Fruit fly (Drosophila melanogaster) whole organism, prepupa: ENCODE results near the gene scrib.

Experiments
- CG10631 ChIP-seq: fragments of 200-800 bp; sonication (Bioruptor generic); optimal IDR thresholded peaks from 2 replicates; lab custom pipeline; 2016; ENCODE audit warnings: missing biosample characterization, missing genetic modification characterization
- CG11294 ChIP-seq: fragments of 200-800 bp; sonication (Bioruptor generic); IDR thresholded peaks from 2 replicates; pipeline ENCODE4 v1.3.6; 2022; ENCODE audit warnings: missing biosample characterization, missing genetic modification characterization
- CG11762 ChIP-seq: fragments of 200-800 bp; sonication (Bioruptor generic); optimal IDR thresholded peaks from 3 replicates; lab custom pipeline; 2016; ENCODE audit warnings: missing biosample characterization, missing genetic modification characterization; ENCODE audit not compliant: insufficient read depth
- CG11902 ChIP-seq: fragments of 200-800 bp; sonication (Bioruptor generic); optimal IDR thresholded peaks from 3 replicates; lab custom pipeline; 2016; ENCODE audit warnings: missing biosample characterization, missing genetic modification characterization
- CG15336 ChIP-seq: fragments of 200-800 bp; sonication (Bioruptor generic); IDR thresholded peaks from 2 replicates; pipeline ENCODE4 v1.3.6; 2022; ENCODE audit warnings: missing biosample characterization, missing genetic modification characterization
- CG1621 ChIP-seq: fragments of 200-800 bp; sonication (Bioruptor generic); optimal IDR thresholded peaks from 3 replicates; lab custom pipeline; 2018; ENCODE audit warnings: missing biosample characterization, mild to moderate bottlenecking, missing genetic modification characterization
- CG16779 ChIP-seq: fragments of 200-800 bp; sonication (Bioruptor generic); optimal IDR thresholded peaks from 3 replicates; lab custom pipeline; 2017; ENCODE audit warnings: missing biosample characterization, mild to moderate bottlenecking, missing genetic modification characterization
- CG3032 ChIP-seq: fragments of 200-800 bp; optimal IDR thresholded peaks from 2 replicates; lab custom pipeline; 2019; ENCODE audit warnings: missing biosample characterization, mild to moderate bottlenecking, missing genetic modification characterization, moderate library complexity
- CG31627 ChIP-seq: fragments of 200-800 bp; sonication (Bioruptor generic); optimal IDR thresholded peaks from 3 replicates; lab custom pipeline; 2016; ENCODE audit warnings: missing biosample characterization, missing genetic modification characterization
- CG32006 ChIP-seq: fragments of 200-800 bp; sonication (Bioruptor generic); optimal IDR thresholded peaks from 3 replicates; lab custom pipeline; 2017; ENCODE audit warnings: missing biosample characterization, mild to moderate bottlenecking, missing genetic modification characterization
- CG34406 ChIP-seq: fragments of 200-800 bp; sonication (Bioruptor generic); optimal IDR thresholded peaks from 3 replicates; lab custom pipeline; 2016; ENCODE audit warnings: missing biosample characterization, missing genetic modification characterization
- CG3919 ChIP-seq: fragments of 200-800 bp; sonication (Bioruptor generic); optimal IDR thresholded peaks from 3 replicates; lab custom pipeline; 2016; ENCODE audit warnings: missing biosample characterization, missing genetic modification characterization
- CG4318 ChIP-seq: fragments of 200-800 bp; sonication (Bioruptor generic); optimal IDR thresholded peaks from 3 replicates; lab custom pipeline; 2017; ENCODE audit warnings: missing biosample characterization, mild to moderate bottlenecking, missing genetic modification characterization
- CG6163 ChIP-seq: fragments of 200-800 bp; sonication (Bioruptor generic); IDR thresholded peaks from 3 replicates; pipeline ENCODE4 v1.3.6; 2022; ENCODE audit warnings: missing biosample characterization, missing genetic modification characterization
- CG6276 ChIP-seq: fragments of 200-800 bp; sonication (Bioruptor generic); optimal IDR thresholded peaks from 2 replicates; lab custom pipeline; 2017; ENCODE audit warnings: missing biosample characterization, mild to moderate bottlenecking, missing genetic modification characterization
- CG6792 ChIP-seq: fragments of 200-800 bp; sonication (Bioruptor generic); optimal IDR thresholded peaks from 3 replicates; lab custom pipeline; 2016; ENCODE audit warnings: missing biosample characterization, missing genetic modification characterization
- CG6808 ChIP-seq: fragments of 200-800 bp; sonication (Bioruptor generic); optimal IDR thresholded peaks from 3 replicates; lab custom pipeline; 2017; ENCODE audit warnings: missing biosample characterization, missing genetic modification characterization, mild to moderate bottlenecking, moderate library complexity, missing genetic modification reagents
- CG6854 ChIP-seq: fragments of 200-800 bp; sonication (Bioruptor generic); optimal IDR thresholded peaks from 2 replicates; lab custom pipeline; 2017; ENCODE audit warnings: missing biosample characterization, mild to moderate bottlenecking, missing genetic modification characterization
- CG7368 ChIP-seq: fragments of 200-800 bp; sonication (Bioruptor generic); optimal IDR thresholded peaks from 3 replicates; lab custom pipeline; 2016; ENCODE audit warnings: missing biosample characterization, missing genetic modification characterization
- CG8119 ChIP-seq: fragments of 200-800 bp; sonication (Bioruptor generic); IDR thresholded peaks from 3 replicates; pipeline ENCODE4 v1.3.6; 2022; ENCODE audit warnings: missing biosample characterization, missing genetic modification characterization
- CG8632 ChIP-seq: fragments of 200-800 bp; sonication (Bioruptor generic); optimal IDR thresholded peaks from 3 replicates; lab custom pipeline; 2016; ENCODE audit warnings: missing biosample characterization, missing genetic modification characterization
- Eip78C ChIP-seq: fragments of 200-800 bp; sonication (Bioruptor generic); peaks from one replicate; lab custom pipeline; 2016; ENCODE audit warnings: missing biosample characterization, missing genetic modification characterization
- Eip93F ChIP-seq: fragments of 200-800 bp; sonication (Bioruptor generic); optimal IDR thresholded peaks from 2 replicates; lab custom pipeline; 2016; ENCODE audit warnings: missing biosample characterization, mild to moderate bottlenecking, missing genetic modification characterization
- Ets21C ChIP-seq: fragments of 200-800 bp; sonication (Bioruptor generic); optimal IDR thresholded peaks from 3 replicates; lab custom pipeline; 2016; ENCODE audit warnings: missing biosample characterization, missing genetic modification characterization
- Ets96B ChIP-seq: fragments of 200-800 bp; optimal IDR thresholded peaks from 2 replicates; lab custom pipeline; 2019; ENCODE audit warnings: missing biosample characterization, mild to moderate bottlenecking, missing genetic modification characterization, moderate library complexity
- Gug ChIP-seq: fragments of 200-800 bp; sonication (Bioruptor generic); IDR thresholded peaks from 2 replicates; pipeline ENCODE4 v1.3.6; 2022; ENCODE audit warnings: missing biosample characterization, missing genetic modification characterization
- Hr38 ChIP-seq: sonication (Bioruptor generic); optimal IDR thresholded peaks from 2 replicates; lab custom pipeline; 2016; ENCODE audit warnings: missing biosample characterization, missing genetic modification characterization
- Hr39 ChIP-seq: fragments of 200-800 bp; sonication (Bioruptor generic); optimal IDR thresholded peaks from 2 replicates; lab custom pipeline; 2016; ENCODE audit warnings: missing biosample characterization, missing genetic modification characterization
- Hr4 ChIP-seq: fragments of 200-800 bp; sonication (Bioruptor generic); optimal IDR thresholded peaks from 3 replicates; lab custom pipeline; 2016; ENCODE audit warnings: missing biosample characterization, missing genetic modification characterization
- Lpt ChIP-seq: fragments of 200-800 bp; sonication (Bioruptor generic); optimal IDR thresholded peaks from 3 replicates; lab custom pipeline; 2016; ENCODE audit warnings: missing biosample characterization, missing genetic modification characterization
- Met ChIP-seq: fragments of 200-800 bp; sonication (Bioruptor generic); optimal IDR thresholded peaks from 3 replicates; lab custom pipeline; 2016; ENCODE audit warnings: missing biosample characterization, missing genetic modification characterization
- Smox ChIP-seq: fragments of 200-800 bp; sonication (Bioruptor generic); optimal IDR thresholded peaks from 3 replicates; lab custom pipeline; 2016; ENCODE audit warnings: missing biosample characterization, missing genetic modification characterization
- Sox102F ChIP-seq: fragments of 200-800 bp; sonication (Bioruptor generic); optimal IDR thresholded peaks from 2 replicates; lab custom pipeline; 2016; ENCODE audit warnings: missing biosample characterization, mild to moderate bottlenecking, missing genetic modification characterization
- achi ChIP-seq: fragments of 200-800 bp; sonication (Bioruptor generic); optimal IDR thresholded peaks from 3 replicates; lab custom pipeline; 2016; ENCODE audit warnings: missing biosample characterization, missing genetic modification characterization
- acj6 ChIP-seq: fragments of 200-800 bp; sonication (Bioruptor generic); optimal IDR thresholded peaks from 3 replicates; lab custom pipeline; 2016; ENCODE audit warnings: missing biosample characterization, missing genetic modification characterization
- cyc ChIP-seq: fragments of 200-800 bp; sonication (Bioruptor generic); optimal IDR thresholded peaks from 3 replicates; lab custom pipeline; 2016; ENCODE audit warnings: missing biosample characterization, missing genetic modification characterization
- dac ChIP-seq: fragments of 200-800 bp; sonication (Bioruptor generic); optimal IDR thresholded peaks from 2 replicates; lab custom pipeline; 2017; ENCODE audit warnings: missing biosample characterization, mild to moderate bottlenecking, missing genetic modification characterization
- dsx ChIP-seq: fragments of 200-800 bp; optimal IDR thresholded peaks from 3 replicates; lab custom pipeline; 2019; ENCODE audit warnings: missing biosample characterization, mild to moderate bottlenecking, missing genetic modification characterization, moderate library complexity; ENCODE audit not compliant: poor library complexity, severe bottlenecking
- eg ChIP-seq: fragments of 200-800 bp; sonication (Bioruptor generic); IDR thresholded peaks from 3 replicates; pipeline ENCODE4 v1.3.6; 2022; ENCODE audit warnings: missing biosample characterization, missing genetic modification characterization
- fd85E ChIP-seq: fragments of 200-800 bp; sonication (Bioruptor generic); optimal IDR thresholded peaks from 3 replicates; lab custom pipeline; 2016; ENCODE audit warnings: missing biosample characterization, missing genetic modification characterization
- fkh ChIP-seq: fragments of 200-800 bp; sonication (Bioruptor generic); optimal IDR thresholded peaks from 3 replicates; lab custom pipeline; 2017; ENCODE audit warnings: missing biosample characterization, mild to moderate bottlenecking, missing genetic modification characterization, moderate library complexity
- net ChIP-seq: fragments of 200-800 bp; sonication (Bioruptor generic); optimal IDR thresholded peaks from 3 replicates; lab custom pipeline; 2016; ENCODE audit warnings: missing biosample characterization, missing genetic modification characterization
- pdm3 ChIP-seq: fragments of 200-800 bp; sonication (Bioruptor generic); optimal IDR thresholded peaks from 3 replicates; lab custom pipeline; 2016; ENCODE audit warnings: missing biosample characterization, missing genetic modification characterization
- salr ChIP-seq, 2 experiments: fragments of 200-800 bp; sonication (Bioruptor generic); optimal IDR thresholded peaks; 3 replicates each; lab custom pipeline; 2016 to 2018; ENCODE audit warnings: missing biosample characterization in 2 of 2, missing genetic modification characterization in 2 of 2, mild to moderate bottlenecking in 1 of 2
- spab ChIP-seq: fragments of 200-800 bp; sonication (Bioruptor generic); optimal IDR thresholded peaks from 2 replicates; lab custom pipeline; 2017; ENCODE audit warnings: missing biosample characterization, mild to moderate bottlenecking, missing genetic modification characterization, missing genetic modification reagents
- ss ChIP-seq, 2 experiments: fragments of 200-800 bp; sonication (Bioruptor generic); optimal IDR thresholded peaks; 2 replicates in 1 of 2; 3 replicates in 1 of 2; lab custom pipeline; 2017 to 2018; ENCODE audit warnings: mild to moderate bottlenecking in 2 of 2, missing biosample characterization in 2 of 2, missing genetic modification characterization in 2 of 2, moderate library complexity in 1 of 2
- topi ChIP-seq: fragments of 200-800 bp; sonication (Bioruptor generic); optimal IDR thresholded peaks from 3 replicates; lab custom pipeline; 2016; ENCODE audit warnings: missing biosample characterization, missing genetic modification characterization
- vri ChIP-seq: fragments of 200-800 bp; sonication (Bioruptor generic); optimal IDR thresholded peaks from 3 replicates; lab custom pipeline; 2016; ENCODE audit warnings: missing biosample characterization, mild to moderate bottlenecking, missing genetic modification characterization

The scrib gene

dm6 chr3R:26507838-26508237, 28.3 kb upstream of the scrib start (continued):
- TF ChIP-seq Hr38 (GFP tag; lab: Kevin White, UChicago) = no peak
- TF ChIP-seq Smox = peak; percentile 67
- peak; percentile 55 for TF ChIP-seq achi
- TF ChIP-seq CG8632 (GFP tag; lab: Kevin White, UChicago) = peak; percentile 56
- TF ChIP-seq CG3919 = peak; percentile 68
- TF ChIP-seq Hr39 = peak; percentile 67
- peak; percentile 73 for TF ChIP-seq CG31627 (GFP tag; lab: Kevin White, UChicago)
- no peak for TF ChIP-seq fd85E (GFP tag; lab: Kevin White, UChicago)

dm6 chr3R:26522071-26522683, 14.0 kb upstream of the scrib start:
- peak; percentile 84 for TF ChIP-seq CG1621
- TF ChIP-seq Eip93F (GFP tag; lab: Kevin White, UChicago) = peak; percentile 87
- peak; percentile 93 for TF ChIP-seq pdm3 (GFP tag; lab: Kevin White, UChicago)
- peak; percentile 89 for TF ChIP-seq CG8119 (GFP tag; lab: Robert Waterston, UW)
- peak; percentile 95 for TF ChIP-seq CG3919
- TF ChIP-seq CG6854 = peak; percentile 97
- TF ChIP-seq topi (GFP tag; lab: Kevin White, UChicago) = peak; percentile 96
- TF ChIP-seq dac (GFP tag; lab: Kevin White, UChicago) = peak; percentile 71
- TF ChIP-seq CG6276 (GFP tag; lab: Kevin White, UChicago) = peak; percentile 90
- no peak for TF ChIP-seq Hr38 (GFP tag; lab: Kevin White, UChicago)
- peak; percentile 88 for TF ChIP-seq CG7368
- peak; percentile 90 for TF ChIP-seq CG8632 (GFP tag; lab: Kevin White, UChicago)
- TF ChIP-seq Ets21C (GFP tag; lab: Kevin White, UChicago) = peak; percentile 95
- peak; percentile 63 to 92 for TF ChIP-seq salr (GFP tag; optimal IDR thresholded peaks at IDR 0.05; lab: Kevin White, UChicago)
- peak; percentile 79 for TF ChIP-seq dsx (GFP tag; lab: Kevin White, UChicago)
- peak; percentile 87 to 91 for TF ChIP-seq ss (GFP tag; optimal IDR thresholded peaks at IDR 0.05; lab: Kevin White, UChicago)
- TF ChIP-seq Gug (GFP tag; lab: Robert Waterston, UW) = peak; percentile 76
- TF ChIP-seq CG10631 (GFP tag; lab: Kevin White, UChicago) = peak; percentile 93
- no peak for TF ChIP-seq fkh (GFP tag; lab: Kevin White, UChicago)
- TF ChIP-seq Sox102F (GFP tag; lab: Kevin White, UChicago) = peak; percentile 98
- TF ChIP-seq CG3032 (tag; lab: Kevin White, UChicago) = peak; percentile 86
- peak; percentile 98 for TF ChIP-seq Met (GFP tag; lab: Kevin White, UChicago)
- peak; percentile 84 for TF ChIP-seq CG16779
- peak; percentile 92 for TF ChIP-seq acj6 (GFP tag; lab: Kevin White, UChicago)
- peak; percentile 89 for TF ChIP-seq CG34406
- peak; percentile 88 for TF ChIP-seq CG11902 (GFP tag; lab: Kevin White, UChicago)
- TF ChIP-seq Hr4 (GFP tag; lab: Kevin White, UChicago) = peak; percentile 79
- peak; percentile 86 for TF ChIP-seq CG6808 (GFP tag; lab: Kevin White, UChicago)
- peak; percentile 87 for TF ChIP-seq eg (GFP tag; lab: Robert Waterston, UW)
- peak; percentile 90 for TF ChIP-seq CG32006
- TF ChIP-seq Eip78C (GFP tag; lab: Kevin White, UChicago) = peak; percentile 99
- TF ChIP-seq CG4318 = peak; percentile 77
- peak; percentile 91 for TF ChIP-seq CG15336
- TF ChIP-seq vri (GFP tag; lab: Kevin White, UChicago) = peak; percentile 97
- TF ChIP-seq fd85E (GFP tag; lab: Kevin White, UChicago) = peak; percentile 74
- peak; percentile 94 for TF ChIP-seq net
- peak; percentile 97 for TF ChIP-seq CG31627 (GFP tag; lab: Kevin White, UChicago)
- TF ChIP-seq Smox = peak; percentile 97
- peak; percentile 95 for TF ChIP-seq CG6163 (GFP tag; lab: Robert Waterston, UW)
- TF ChIP-seq Ets96B (tag; lab: Kevin White, UChicago) = peak; percentile 88
- TF ChIP-seq spab (GFP tag; lab: Kevin White, UChicago) = peak; percentile 81
- TF ChIP-seq cyc (GFP tag; lab: Kevin White, UChicago) = peak; percentile 97
- peak; percentile 66 for TF ChIP-seq CG11294
- peak; percentile 93 for TF ChIP-seq CG6792 (GFP tag; lab: Kevin White, UChicago)
- TF ChIP-seq CG11762 (GFP tag; lab: Kevin White, UChicago) = peak; percentile 90
- peak; percentile 98 for TF ChIP-seq Hr39
- TF ChIP-seq Lpt (GFP tag; lab: Kevin White, UChicago) = peak; percentile 90
- TF ChIP-seq achi = peak; percentile 92
